Worm (Caenorhabditis elegans): ENCODE results near the gene srh-281.

ce11 chrV:16194639-16195038 lies 4.1 kb downstream of the srh-281 start, which contains the start of gene rabr-4:
- TF ChIP-seq lin-39 (tag; optimal IDR thresholded peaks at IDR 0.05) (no peak), pqm-1 (tag; optimal IDR thresholded peaks at IDR 0.05) (no peak), ama-1 (optimal IDR thresholded peaks at IDR 0.05) (no peak), egl-27 (tag; optimal IDR thresholded peaks at IDR 0.05) (no peak), unc-62 (GFP tag; optimal IDR thresholded peaks at IDR 0.05) (no peak), ceh-28 (tag; optimal IDR thresholded peaks at IDR 0.05) (no peak), mdl-1 (tag; optimal IDR thresholded peaks at IDR 0.05) (no peak), R02D3.7 (tag; optimal IDR thresholded peaks at IDR 0.05) (no peak), snpc-4 (tag; optimal IDR thresholded peaks at IDR 0.05) (no peak), ceh-82 (tag; optimal IDR thresholded peaks at IDR 0.05) (no peak)

Data from whole organism, L3 larva.